Fruit fly (Drosophila melanogaster) whole organism, embryonic: ENCODE measurements around the gene Rpp21.

Source experiments
- Bgb ChIP-seq: fragments of 200-800 bp; sonication (Bioruptor generic); IDR thresholded peaks from 2 replicates; pipeline ENCODE4 v1.3.6; 2022; ENCODE audit warnings: missing biosample characterization, missing genetic modification characterization; ENCODE audit not compliant: partially characterized antibody
- CG10565 ChIP-seq: fragments of 200-800 bp; sonication (Bioruptor generic); optimal IDR thresholded peaks from 3 replicates; lab custom pipeline; 2016; ENCODE audit warnings: missing biosample characterization, mild to moderate bottlenecking, missing genetic modification characterization
- cwo ChIP-seq: fragments of 200-800 bp; sonication (Bioruptor generic); optimal IDR thresholded peaks from 3 replicates; lab custom pipeline; 2017; ENCODE audit warnings: missing biosample characterization, missing genetic modification characterization, mild to moderate bottlenecking, moderate library complexity, missing genetic modification reagents

DNA sequence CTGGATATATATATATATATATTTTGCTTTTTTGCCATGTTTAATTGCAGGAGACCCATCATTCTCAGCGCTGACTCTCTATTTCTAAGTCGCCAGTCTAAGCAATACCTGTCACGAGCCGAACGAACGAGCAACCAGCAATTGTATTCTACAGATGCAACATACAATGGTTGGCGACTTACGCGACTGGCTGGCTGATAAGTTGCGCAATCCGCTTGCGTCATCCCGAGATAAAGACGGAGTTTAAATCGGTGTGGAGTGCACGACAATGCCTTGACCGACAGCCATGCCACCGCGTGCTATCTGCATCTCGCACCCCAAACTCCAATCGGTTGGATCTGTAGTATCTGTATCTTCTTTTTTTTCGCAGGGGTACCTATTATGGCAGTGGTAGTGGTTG lies 51.9 kb downstream of the Rpp21 start:
- TF ChIP-seq Bgb (no peak), CG10565 (GFP tag; lab: Kevin White, UChicago) (no peak), cwo (no peak)
